Worm (Caenorhabditis elegans) whole organism, mixed stage, embryonic: ENCODE measurements around the gene B0507.7.

Experiments used
- nhr-76 ChIP-seq: sonication (generic microtip); optimal IDR thresholded peaks from 2 replicates; lab custom pipeline; 2017; ENCODE audit warnings: missing biosample characterization, missing genetic modification characterization
- sem-2 ChIP-seq: fragments of 200-800 bp; sonication (Bioruptor generic); optimal IDR thresholded peaks from 2 replicates; lab custom pipeline; 2018; ENCODE audit warnings: mild to moderate bottlenecking, missing genetic modification characterization, missing compliant biosample characterization
- snpc-4 ChIP-seq: fragments of 150-350 bp; optimal IDR thresholded peaks from 2 replicates; lab custom pipeline; 2014; ENCODE audit warnings: missing biosample characterization, missing genetic modification characterization
- sptf-1 ChIP-seq: sonication (generic microtip); optimal IDR thresholded peaks from 2 replicates; lab custom pipeline; 2017; ENCODE audit warnings: mild to moderate bottlenecking, missing genetic modification characterization, moderate library complexity, missing compliant biosample characterization

ce11 chrV:8792814-8793213 is 34.3 kb upstream of the B0507.7 start:
- TF ChIP-seq sptf-1 (no peak), snpc-4 (tag; lab: Kevin White, UChicago) (no peak), sem-2 (GFP tag; lab: Kevin White, UChicago) (no peak), nhr-76 (tag; lab: Kevin White, UChicago) (no peak)
